Fruit fly (Drosophila melanogaster): Measurements from ENCODE around the gene CG9967.

DNA sequence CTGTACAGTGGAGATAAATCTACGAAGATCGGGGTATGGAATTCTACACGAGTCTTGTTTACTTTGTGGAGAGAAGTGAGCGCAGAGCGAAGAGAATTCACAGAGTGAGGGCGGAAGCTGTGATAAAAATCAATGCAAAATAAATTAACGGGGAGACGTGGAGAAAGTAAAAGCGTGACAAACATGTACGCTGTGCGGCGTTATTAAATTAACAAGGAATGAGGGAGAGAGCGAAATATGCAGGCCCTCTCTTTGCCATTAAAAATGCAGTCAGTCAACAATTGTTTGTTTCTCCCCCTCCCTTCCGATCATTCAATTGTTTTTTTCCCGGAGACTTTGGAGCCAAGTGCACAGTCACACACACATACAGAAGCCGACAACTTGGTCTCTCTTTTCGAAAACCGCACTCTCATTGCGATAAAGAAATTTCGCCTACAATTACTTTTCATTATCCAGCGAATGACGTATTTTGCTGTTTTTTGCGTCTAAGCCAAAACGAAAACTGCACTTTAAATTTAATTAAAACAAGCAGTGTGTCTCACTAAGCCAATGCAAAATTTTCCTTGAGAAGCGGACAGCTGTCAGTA, 5.7 kb upstream of the CG9967 start:
- TF ChIP-seq pan (optimal IDR thresholded peaks at IDR 0.05) (no peak), Dll (optimal IDR thresholded peaks at IDR 0.05) (no peak), CG8478 (optimal IDR thresholded peaks at IDR 0.05) (no peak), usp (GFP tag; optimal IDR thresholded peaks at IDR 0.05) (no peak), psq (optimal IDR thresholded peaks at IDR 0.05) (no peak), EcR (GFP tag; optimal IDR thresholded peaks at IDR 0.05) (no peak)
